Worm (Caenorhabditis elegans) whole organism, mixed stage, embryonic: Measurements from ENCODE around the gene F22H10.1.

Source experiments
- blmp-1 ChIP-seq: fragments of 150-350 bp; optimal IDR thresholded peaks from 2 replicates; lab custom pipeline; 2014; ENCODE audit warnings: missing biosample characterization, missing genetic modification characterization
- ceh-83 ChIP-seq: fragments of 200-800 bp; sonication (Bioruptor generic); optimal IDR thresholded peaks from 2 replicates; lab custom pipeline; 2018; ENCODE audit warnings: mild to moderate bottlenecking, missing genetic modification characterization, missing compliant biosample characterization
- ces-1 ChIP-seq: fragments of 150-350 bp; optimal IDR thresholded peaks from 2 replicates; lab custom pipeline; 2014; ENCODE audit warnings: missing biosample characterization, missing genetic modification reagents, missing genetic modification characterization
- lsy-2 ChIP-seq: fragments of 150-350 bp; optimal IDR thresholded peaks from 2 replicates; lab custom pipeline; 2014; ENCODE audit warnings: missing biosample characterization, missing genetic modification characterization
- nhr-237 ChIP-seq: fragments of 150-350 bp; optimal IDR thresholded peaks from 2 replicates; lab custom pipeline; 2014; ENCODE audit warnings: missing biosample characterization, missing genetic modification characterization
- nhr-28 ChIP-seq: fragments of 150-350 bp; optimal IDR thresholded peaks from 2 replicates; lab custom pipeline; 2014; ENCODE audit warnings: missing biosample characterization, missing genetic modification characterization
- nhr-76 ChIP-seq: sonication (generic microtip); optimal IDR thresholded peaks from 2 replicates; lab custom pipeline; 2017; ENCODE audit warnings: missing biosample characterization, missing genetic modification characterization
- sem-2 ChIP-seq: fragments of 200-800 bp; sonication (Bioruptor generic); optimal IDR thresholded peaks from 2 replicates; lab custom pipeline; 2018; ENCODE audit warnings: mild to moderate bottlenecking, missing genetic modification characterization, missing compliant biosample characterization
- snpc-4 ChIP-seq: fragments of 150-350 bp; optimal IDR thresholded peaks from 2 replicates; lab custom pipeline; 2014; ENCODE audit warnings: missing biosample characterization, missing genetic modification characterization
- tbx-8 ChIP-seq: fragments of 200-800 bp; sonication (Bioruptor generic); optimal IDR thresholded peaks from 2 replicates; lab custom pipeline; 2018; ENCODE audit warnings: mild to moderate bottlenecking, missing genetic modification characterization, moderate library complexity, missing compliant biosample characterization
- unc-39 ChIP-seq: fragments of 150-350 bp; optimal IDR thresholded peaks from 2 replicates; lab custom pipeline; 2014; ENCODE audit warnings: missing biosample characterization, missing genetic modification characterization
- unc-62 ChIP-seq: fragments of 150-350 bp; optimal IDR thresholded peaks from 2 replicates; lab custom pipeline; 2014; ENCODE audit warnings: missing biosample characterization, missing genetic modification reagents, missing genetic modification characterization
- zip-8 ChIP-seq: fragments of 150-350 bp; optimal IDR thresholded peaks from 2 replicates; lab custom pipeline; 2014; ENCODE audit warnings: missing biosample characterization, missing genetic modification characterization

DNA sequence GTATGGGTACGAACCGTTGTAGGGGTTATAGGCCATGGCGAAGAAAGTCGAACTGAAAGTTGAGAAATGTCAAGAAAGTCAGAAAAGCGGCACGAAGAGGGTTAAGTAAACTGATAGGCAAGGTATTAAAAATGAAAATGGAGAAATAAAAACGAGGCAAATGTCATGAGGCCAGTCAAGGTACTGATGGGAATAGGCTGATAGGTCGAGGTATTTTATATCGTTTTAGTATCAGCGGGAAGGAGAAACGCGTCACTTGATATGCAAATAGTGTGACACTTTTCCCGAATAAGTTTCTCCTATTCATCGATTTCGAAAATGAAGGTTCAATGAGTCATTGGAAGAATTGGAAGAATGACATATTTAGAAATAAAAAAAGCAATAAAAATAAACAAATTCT lies 24.6 kb upstream of the F22H10.1 start, which contains the start of gene F22H10.3:
- TF ChIP-seq unc-62 (GFP tag; lab: Kevin White, UChicago) (no peak), nhr-237 (tag; lab: Kevin White, UChicago) (no peak), snpc-4 (no peak), nhr-76 (tag; lab: Kevin White, UChicago) (no peak), sem-2 (GFP tag; lab: Kevin White, UChicago) (no peak), tbx-8 (GFP tag; lab: Kevin White, UChicago) (no peak), zip-8 (tag; lab: Kevin White, UChicago) (no peak), lsy-2 (tag; lab: Kevin White, UChicago) (no peak), ces-1 (GFP tag; lab: Kevin White, UChicago) (no peak), nhr-28 (tag; lab: Kevin White, UChicago) (no peak), ceh-83 (GFP tag; lab: Kevin White, UChicago) (no peak), unc-39 (tag; lab: Kevin White, UChicago) (no peak), blmp-1 (tag; lab: Kevin White, UChicago) (no peak)
